Worm (Caenorhabditis elegans) whole organism, young adult: ENCODE data around the gene srw-129.
"Not testable (repeated sequence)": the region's sequence is repeated elsewhere in the genome, so short reads cannot be mapped to it uniquely, and the experiment has no call there.

Source experiments
- B0019.2 ChIP-seq: fragments of 200-800 bp; sonication (Bioruptor generic); conservative IDR thresholded peaks from 2 replicates; pipeline ENCODE4 v1.3.6; 2022; ENCODE audit warnings: missing genetic modification reagents, missing genetic modification characterization, missing compliant biosample characterization
- B0035.1 ChIP-seq: sonication (generic microtip); optimal IDR thresholded peaks from 2 replicates; lab custom pipeline; 2016; ENCODE audit warnings: missing genetic modification characterization, mild to moderate bottlenecking, missing compliant biosample characterization, missing genotype, missing genetic modification reagents
- B0261.1 ChIP-seq: sonication (generic microtip); optimal IDR thresholded peaks from 2 replicates; lab custom pipeline; 2016; ENCODE audit warnings: mild to moderate bottlenecking, missing genetic modification characterization, moderate library complexity, missing compliant biosample characterization
- C06A6.2 ChIP-seq: fragments of 200-800 bp; sonication (Bioruptor generic); conservative IDR thresholded peaks from 2 replicates; pipeline ENCODE4 v1.3.6; 2022; ENCODE audit warnings: missing genetic modification characterization, missing compliant biosample characterization
- F22D6.2 ChIP-seq: sonication (generic microtip); optimal IDR thresholded peaks from 2 replicates; lab custom pipeline; 2016; ENCODE audit warnings: mild to moderate bottlenecking, missing genetic modification characterization, missing compliant biosample characterization
- F37B4.10 ChIP-seq: fragments of 200-800 bp; sonication (Bioruptor generic); IDR thresholded peaks from 2 replicates; pipeline ENCODE4 v1.3.6; 2022; ENCODE audit warnings: missing genetic modification characterization, missing compliant biosample characterization
- F49E8.2 ChIP-seq: sonication (generic microtip); optimal IDR thresholded peaks from 3 replicates; lab custom pipeline; 2017; ENCODE audit warnings: missing genetic modification characterization, mild to moderate bottlenecking, missing compliant biosample characterization, antibody characterized with exemption, moderate library complexity; ENCODE audit not compliant: insufficient read depth
- F55B11.4 ChIP-seq: sonication (generic microtip); optimal IDR thresholded peaks from 2 replicates; lab custom pipeline; 2016; ENCODE audit warnings: missing compliant biosample characterization, missing genetic modification characterization, borderline replicate concordance; ENCODE audit not compliant: insufficient read depth
- F57A8.1 ChIP-seq: fragments of 200-800 bp; sonication (Bioruptor generic); optimal IDR thresholded peaks from 2 replicates; lab custom pipeline; 2018; ENCODE audit warnings: mild to moderate bottlenecking, missing genetic modification characterization, moderate library complexity, missing compliant biosample characterization
- Y53F4B.3 ChIP-seq: fragments of 200-800 bp; sonication (Bioruptor generic); IDR thresholded peaks from 2 replicates; pipeline ENCODE4 v1.3.6; 2022; ENCODE audit warnings: missing genetic modification reagents, missing genetic modification characterization, missing compliant biosample characterization
- Y53G8AR.9 ChIP-seq: fragments of 200-800 bp; sonication (Bioruptor generic); conservative IDR thresholded peaks from 2 replicates; pipeline ENCODE4 v1.3.6; 2022; ENCODE audit warnings: missing genetic modification reagents, missing genetic modification characterization, missing compliant biosample characterization
- akir-1 ChIP-seq: fragments of 200-800 bp; sonication (Bioruptor generic); optimal IDR thresholded peaks from 2 replicates; lab custom pipeline; 2018; ENCODE audit warnings: mild to moderate bottlenecking, missing genetic modification characterization, moderate library complexity, missing compliant biosample characterization
- atf-7 ChIP-seq: sonication (generic microtip); optimal IDR thresholded peaks from 2 replicates; lab custom pipeline; 2017; ENCODE audit warnings: mild to moderate bottlenecking, missing genetic modification characterization, missing compliant biosample characterization
- attf-6 ChIP-seq: fragments of 200-800 bp; sonication (Bioruptor generic); IDR thresholded peaks from 2 replicates; pipeline ENCODE4 v1.3.6; 2022; ENCODE audit warnings: missing genetic modification reagents, missing genetic modification characterization, missing compliant biosample characterization
- bed-2 ChIP-seq: fragments of 200-800 bp; sonication (Bioruptor generic); IDR thresholded peaks from 2 replicates; pipeline ENCODE4 v1.3.6; 2022; ENCODE audit warnings: missing genetic modification reagents, missing genetic modification characterization, missing compliant biosample characterization
- ceh-40 ChIP-seq: fragments of 200-800 bp; sonication (Bioruptor generic); IDR thresholded peaks from 2 replicates; pipeline ENCODE4 v1.3.6; 2022; ENCODE audit warnings: missing genetic modification characterization, missing compliant biosample characterization
- ceh-79 ChIP-seq: sonication (generic microtip); optimal IDR thresholded peaks from 2 replicates; lab custom pipeline; 2017; ENCODE audit warnings: mild to moderate bottlenecking, missing genetic modification characterization, missing compliant biosample characterization
- chd-7 ChIP-seq: sonication (generic microtip); optimal IDR thresholded peaks from 2 replicates; lab custom pipeline; 2016; ENCODE audit warnings: mild to moderate bottlenecking, missing genetic modification characterization, moderate library complexity, missing compliant biosample characterization
- efl-1 ChIP-seq: fragments of 150-350 bp; optimal IDR thresholded peaks from 2 replicates; lab custom pipeline; 2014; ENCODE audit warnings: missing biosample characterization, missing genetic modification reagents, missing genetic modification characterization
- egl-18 ChIP-seq: fragments of 200-800 bp; sonication (Bioruptor generic); IDR thresholded peaks from 2 replicates; pipeline ENCODE4 v1.3.6; 2022; ENCODE audit warnings: missing genetic modification reagents, missing genetic modification characterization, missing compliant biosample characterization
- ekl-4 ChIP-seq: fragments of 200-800 bp; sonication (Bioruptor generic); IDR thresholded peaks from 2 replicates; pipeline ENCODE4 v1.3.6; 2022; ENCODE audit warnings: missing genetic modification reagents, missing genetic modification characterization, missing compliant biosample characterization
- ets-4 ChIP-seq: fragments of 200-800 bp; sonication (Bioruptor generic); optimal IDR thresholded peaks from 2 replicates; lab custom pipeline; 2018; ENCODE audit warnings: mild to moderate bottlenecking, missing genetic modification characterization, missing compliant biosample characterization
- hsf-1 ChIP-seq: fragments of 200-800 bp; sonication (Bioruptor generic); IDR thresholded peaks from 2 replicates; pipeline ENCODE4 v1.3.6; 2022; ENCODE audit warnings: missing genetic modification reagents, missing genetic modification characterization, missing compliant biosample characterization
- lin-26 ChIP-seq: fragments of 200-800 bp; sonication (Bioruptor generic); IDR thresholded peaks from 2 replicates; pipeline ENCODE4 v1.3.6; 2022; ENCODE audit warnings: missing genetic modification reagents, missing genetic modification characterization, missing compliant biosample characterization
- lir-1 ChIP-seq: fragments of 200-800 bp; sonication (Bioruptor generic); conservative IDR thresholded peaks from 2 replicates; pipeline ENCODE4 v1.3.6; 2022; ENCODE audit warnings: missing genetic modification reagents, missing genetic modification characterization, missing compliant biosample characterization
- lsy-27 ChIP-seq: sonication (generic microtip); optimal IDR thresholded peaks from 2 replicates; lab custom pipeline; 2017; ENCODE audit warnings: missing genetic modification characterization, mild to moderate bottlenecking, missing compliant biosample characterization, antibody characterized with exemption, missing genotype, borderline replicate concordance; ENCODE audit not compliant: insufficient read depth
- madf-10 ChIP-seq: sonication (generic microtip); optimal IDR thresholded peaks from 2 replicates; lab custom pipeline; 2016; ENCODE audit warnings: mild to moderate bottlenecking, missing genetic modification characterization, missing compliant biosample characterization
- mes-4 ChIP-seq: sonication (generic microtip); optimal IDR thresholded peaks from 2 replicates; lab custom pipeline; 2016; ENCODE audit warnings: missing genotype, missing genetic modification characterization, missing compliant biosample characterization
- nfya-1 ChIP-seq: sonication (generic microtip); optimal IDR thresholded peaks from 2 replicates; lab custom pipeline; 2017; ENCODE audit warnings: antibody characterized with exemption, missing compliant biosample characterization, missing genetic modification characterization, borderline replicate concordance; ENCODE audit not compliant: insufficient read depth
- nfya-2 ChIP-seq: fragments of 200-800 bp; sonication (Bioruptor generic); IDR thresholded peaks from 2 replicates; pipeline ENCODE4 v1.3.6; 2022; ENCODE audit warnings: missing genetic modification reagents, missing genetic modification characterization, missing compliant biosample characterization
- nhr-120 ChIP-seq: fragments of 200-800 bp; sonication (Bioruptor generic); IDR thresholded peaks from 2 replicates; pipeline ENCODE4 v1.3.6; 2022; ENCODE audit warnings: missing genetic modification characterization, missing compliant biosample characterization
- nhr-179 ChIP-seq: sonication (generic microtip); optimal IDR thresholded peaks from 2 replicates; lab custom pipeline; 2016; ENCODE audit warnings: mild to moderate bottlenecking, missing genetic modification characterization, missing compliant biosample characterization
- nhr-27 ChIP-seq: fragments of 200-800 bp; sonication (Bioruptor generic); optimal IDR thresholded peaks from 2 replicates; lab custom pipeline; 2018; ENCODE audit warnings: mild to moderate bottlenecking, missing genetic modification characterization, moderate library complexity, missing compliant biosample characterization
- pbrm-1 ChIP-seq: fragments of 200-800 bp; sonication (Bioruptor generic); IDR thresholded peaks from 2 replicates; pipeline ENCODE4 v1.3.6; 2022; ENCODE audit warnings: missing genetic modification reagents, missing genetic modification characterization, missing compliant biosample characterization
- sea-2 ChIP-seq: fragments of 200-800 bp; sonication (Bioruptor generic); IDR thresholded peaks from 2 replicates; pipeline ENCODE4 v1.3.6; 2022; ENCODE audit warnings: missing genetic modification characterization, missing compliant biosample characterization
- snpc-1.3 ChIP-seq: sonication (generic microtip); optimal IDR thresholded peaks from 2 replicates; lab custom pipeline; 2017; ENCODE audit warnings: missing genetic modification characterization, mild to moderate bottlenecking, missing compliant biosample characterization, antibody characterized with exemption, moderate library complexity, missing genotype, missing genetic modification reagents; ENCODE audit not compliant: insufficient read depth
- snpc-4 ChIP-seq, 5 experiments: fragments of 150-350 bp in 1 of 5; sonication (generic microtip) in 4 of 5; optimal IDR thresholded peaks; 2 replicates each; lab custom pipeline; 2014 to 2018; ENCODE audit warnings: missing genetic modification characterization in 5 of 5, missing biosample characterization in 3 of 5, antibody characterized with exemption in 2 of 5, mild to moderate bottlenecking in 2 of 5, missing compliant biosample characterization in 2 of 5, missing genotype in 2 of 5, moderate library complexity in 2 of 5, missing genetic modification reagents in 1 of 5
- somi-1 ChIP-seq: fragments of 200-800 bp; sonication (Bioruptor generic); optimal IDR thresholded peaks from 2 replicates; lab custom pipeline; 2018; ENCODE audit warnings: mild to moderate bottlenecking, missing genetic modification characterization, missing compliant biosample characterization
- tbp1 ChIP-seq: fragments of 200-800 bp; sonication (Bioruptor generic); optimal IDR thresholded peaks from 2 replicates; lab custom pipeline; 2018; ENCODE audit warnings: mild to moderate bottlenecking, missing genetic modification characterization, missing compliant biosample characterization
- ztf-25 ChIP-seq: fragments of 200-800 bp; sonication (Bioruptor generic); IDR thresholded peaks from 2 replicates; pipeline ENCODE4 v1.3.6; 2022; ENCODE audit warnings: missing genetic modification reagents, missing genetic modification characterization, missing compliant biosample characterization

Gene srw-129

ce11 chrV:2955342-2955741 lies 16.4 kb upstream of the srw-129 start, which contains the start of gene srh-248:
Gene srh-248, minus strand, starts transcription at chrV:2955442.
- not testable (repeated sequence) for TF ChIP-seq bed-2 (GFP tag; lab: Robert Waterston, UW); ceh-79 (tag; lab: Kevin White, UChicago); nfya-1 (tag; lab: Kevin White, UChicago)
- TF ChIP-seq, all 124 proteins: peak for 0; not testable (repeated sequence) for 124

DNA sequence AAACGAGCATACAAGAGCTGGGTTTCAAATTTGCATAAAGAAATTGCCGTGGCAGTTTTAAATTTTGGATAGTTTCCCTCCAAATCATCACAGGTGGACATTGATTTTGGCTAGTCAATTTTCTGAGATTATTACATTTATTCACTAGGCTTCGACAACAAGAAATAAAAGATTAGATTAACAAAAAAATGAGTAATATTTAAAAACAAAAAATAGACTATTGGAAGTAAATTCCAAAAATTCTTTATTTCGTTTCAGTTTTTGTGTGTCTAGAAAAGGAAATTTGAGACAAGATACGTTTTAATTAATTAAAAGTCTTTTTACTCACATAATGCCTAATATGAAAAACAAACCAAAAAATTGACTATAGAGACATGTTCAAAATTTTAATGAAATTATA lies 13.5 kb upstream of the srw-129 start, which contains the start of gene srw-142:
srw-142 (minus strand) TSS at position 101 of the 400 bp plus-strand sequence.
- TF ChIP-seq chd-7 (tag; lab: Kevin White, UChicago) = no peak
- no peak for TF ChIP-seq atf-7
- no peak for TF ChIP-seq nhr-120 (GFP tag; lab: Robert Waterston, UW)
- no peak for TF ChIP-seq efl-1
- TF ChIP-seq F55B11.4 (tag; lab: Kevin White, UChicago) = no peak
- TF ChIP-seq attf-6 (GFP tag; lab: Robert Waterston, UW) = no peak
- TF ChIP-seq B0261.1 (tag; lab: Kevin White, UChicago) = no peak
- TF ChIP-seq lir-1 = no peak
- no peak for TF ChIP-seq ceh-79 (tag; lab: Kevin White, UChicago)
- no peak for TF ChIP-seq madf-10 (tag; lab: Kevin White, UChicago)
- no peak for TF ChIP-seq egl-18 (GFP tag; lab: Robert Waterston, UW)

DNA sequence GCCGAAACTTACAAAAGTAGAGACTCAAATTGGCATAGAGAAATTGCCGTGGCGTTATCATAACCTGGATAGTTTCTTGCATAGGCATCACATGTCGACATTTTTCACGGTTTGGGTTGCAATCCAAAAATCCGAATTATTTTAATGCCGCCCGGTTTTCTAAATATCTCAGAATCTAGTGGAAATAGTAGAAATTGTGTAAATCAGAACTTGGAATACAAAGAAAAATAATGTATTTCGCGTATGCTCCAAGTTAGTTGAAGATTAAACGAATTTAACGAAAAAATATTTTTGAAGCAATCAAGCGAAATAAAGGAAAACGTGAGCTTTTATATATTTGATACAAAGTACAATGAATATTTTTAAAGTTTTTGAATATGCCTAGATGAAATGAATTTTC lies 10.9 kb upstream of the srw-129 start, which contains the start of gene srw-144:
srw-144 (minus strand) TSS at position 101 of the 400 bp plus-strand sequence.
- TF ChIP-seq lin-26 (no peak), pbrm-1 (GFP tag; lab: Robert Waterston, UW) (no peak), F22D6.2 (no peak), B0019.2 (GFP tag; lab: Robert Waterston, UW) (no peak), nhr-179 (tag; lab: Kevin White, UChicago) (no peak), ekl-4 (GFP tag; lab: Robert Waterston, UW) (no peak), ets-4 (no peak), lir-1 (no peak), ztf-25 (no peak), mes-4 (tag; lab: Kevin White, UChicago) (no peak), tbp1 (GFP tag; lab: Kevin White, UChicago) (no peak), C06A6.2 (GFP tag; lab: Robert Waterston, UW) (no peak), somi-1 (GFP tag; lab: Kevin White, UChicago) (no peak), nhr-27 (tag; lab: Kevin White, UChicago) (no peak), hsf-1 (GFP tag; lab: Robert Waterston, UW) (no peak), efl-1 (no peak)

- TF ChIP-seq sea-2 = no peak
- TF ChIP-seq F57A8.1 (GFP tag; lab: Kevin White, UChicago) = no peak
- no peak for TF ChIP-seq F49E8.2
- no peak for TF ChIP-seq nfya-2 (GFP tag; lab: Robert Waterston, UW)
- no peak for TF ChIP-seq lsy-27 (tag; lab: Kevin White, UChicago)
- no peak for TF ChIP-seq Y53F4B.3 (GFP tag; lab: Robert Waterston, UW)
- no peak for TF ChIP-seq ceh-79 (tag; lab: Kevin White, UChicago)
- no peak for TF ChIP-seq snpc-4 (GFP tag; optimal IDR thresholded peaks at IDR 0.05; lab: Kevin White, UChicago)
- TF ChIP-seq snpc-4 (tag; optimal IDR thresholded peaks at IDR 0.05; lab: Kevin White, UChicago) = no peak
- no peak for TF ChIP-seq Y53G8AR.9 (GFP tag; lab: Robert Waterston, UW)
- no peak for TF ChIP-seq lin-26
- no peak for TF ChIP-seq B0035.1
- no peak for TF ChIP-seq B0261.1 (tag; lab: Kevin White, UChicago)
- TF ChIP-seq F37B4.10 = no peak
- no peak for TF ChIP-seq snpc-1.3
- no peak for TF ChIP-seq akir-1 (GFP tag; lab: Kevin White, UChicago)
- TF ChIP-seq ceh-40 = no peak
- TF ChIP-seq somi-1 (GFP tag; lab: Kevin White, UChicago) = no peak
Observed at ce11 chrV:2962960-2963359, 8.8 kb upstream of the srw-129 start, which contains the start of gene srw-138. Gene srw-138, minus strand, starts transcription at chrV:2963060.
